Worm (Caenorhabditis elegans): ENCODE results near the gene daf-37.

daf-37 gene

DNA sequence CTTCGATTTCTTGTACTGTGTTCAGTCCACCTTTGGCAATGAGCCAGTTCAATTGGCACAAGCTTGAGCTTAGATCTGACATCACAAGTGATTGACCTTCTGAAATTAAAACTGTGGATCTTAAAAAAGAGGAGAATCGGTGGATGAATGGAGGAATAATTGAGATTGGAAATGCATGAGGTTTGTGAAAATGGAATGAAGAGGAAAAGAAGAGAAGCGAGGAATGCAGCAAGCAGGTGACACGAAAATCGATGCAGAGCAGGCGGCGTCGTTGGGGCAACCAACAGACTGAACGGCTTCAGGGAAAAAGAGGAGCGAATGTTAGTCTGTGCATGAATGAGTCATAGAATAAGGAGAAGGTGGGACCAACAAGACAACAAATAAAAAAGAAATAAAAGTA is 16.7 kb downstream of the daf-37 start, which contains the start of gene fkh-8:
Gene fkh-8, minus strand, starts transcription at position 101 of the 400 bp plus-strand sequence.
- TF ChIP-seq cnd-1 (tag; optimal IDR thresholded peaks at IDR 0.05) (no peak), unc-120 (tag; optimal IDR thresholded peaks at IDR 0.05; ENCODE audit: poor library complexity, severe bottlenecking) (no peak), lin-32 (GFP tag; optimal IDR thresholded peaks at IDR 0.05) (no peak), mep-1 (tag; optimal IDR thresholded peaks at IDR 0.05) (no peak), mab-5 (tag; optimal IDR thresholded peaks at IDR 0.05) (no peak), blmp-1 (tag; optimal IDR thresholded peaks at IDR 0.05) (no peak), hlh-1 (tag; optimal IDR thresholded peaks at IDR 0.05) (no peak), unc-39 (tag; optimal IDR thresholded peaks at IDR 0.05) (no peak), nhr-12 (tag; optimal IDR thresholded peaks at IDR 0.05) (no peak), sem-2 (GFP tag; optimal IDR thresholded peaks at IDR 0.05) (no peak), M03D4.4 (tag; optimal IDR thresholded peaks at IDR 0.05) (no peak), ham-2 (GFP tag; optimal IDR thresholded peaks at IDR 0.05) (no peak), mls-2 (tag; optimal IDR thresholded peaks at IDR 0.05) (no peak), elt-1 (tag; optimal IDR thresholded peaks at IDR 0.05; ENCODE audit: borderline replicate concordance, insufficient read depth) (no peak), ceh-83 (GFP tag; optimal IDR thresholded peaks at IDR 0.05) (no peak), lin-13 (tag; optimal IDR thresholded peaks at IDR 0.05) (no peak), drap-1 (GFP tag; optimal IDR thresholded peaks at IDR 0.05) (no peak), lsy-2 (tag; optimal IDR thresholded peaks at IDR 0.05) (no peak), snpc-4 (tag; optimal IDR thresholded peaks at IDR 0.05) (no peak)

DNA sequence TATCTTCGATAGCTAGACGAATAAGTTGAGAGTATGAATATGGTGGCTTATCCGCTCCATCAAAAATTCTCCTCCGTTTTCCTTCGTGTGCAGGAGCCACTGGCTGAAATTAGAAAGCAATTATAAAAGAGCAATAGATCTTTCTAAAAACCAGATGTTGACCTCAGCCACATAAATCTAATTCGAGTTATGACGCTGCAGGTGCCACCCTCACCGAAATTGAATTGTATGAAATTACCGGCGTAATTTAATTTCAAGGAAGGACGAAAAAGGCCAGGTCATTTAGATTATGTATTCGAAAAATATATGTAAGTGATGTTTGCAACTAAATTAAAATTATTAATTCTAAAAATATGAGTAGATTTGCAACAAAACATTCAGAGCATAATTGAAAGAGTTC is 17.2 kb downstream of the daf-37 start:
- TF ChIP-seq nhr-12 (tag; optimal IDR thresholded peaks at IDR 0.05) = no peak
- TF ChIP-seq ces-1 (GFP tag; optimal IDR thresholded peaks at IDR 0.05) = peak; percentile 95

DNA sequence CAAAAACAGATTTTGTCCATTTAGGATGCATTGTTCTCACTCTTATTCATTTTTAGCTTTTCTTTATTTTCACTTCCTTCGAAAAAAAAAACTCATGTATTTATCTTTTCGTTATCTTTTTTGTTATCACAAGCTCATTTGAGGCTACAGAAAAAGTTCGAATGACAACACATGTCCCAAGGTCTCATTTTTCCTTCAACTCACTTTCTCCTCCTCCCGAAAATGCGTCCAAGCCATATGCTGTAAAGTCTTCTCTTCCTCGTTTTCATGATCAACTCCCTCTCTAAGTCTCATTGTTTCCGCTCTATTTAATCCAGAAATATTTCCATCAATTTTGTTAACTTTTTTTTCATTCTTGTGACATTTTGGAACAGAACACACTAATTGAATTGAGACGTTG is 26.7 kb downstream of the daf-37 start:
- TF ChIP-seq mls-2 (tag; optimal IDR thresholded peaks at IDR 0.05) (no peak), cnd-1 (tag; optimal IDR thresholded peaks at IDR 0.05) (no peak), unc-120 (tag; optimal IDR thresholded peaks at IDR 0.05; ENCODE audit: poor library complexity, severe bottlenecking) (peak; percentile 56), ceh-43 (GFP tag; optimal IDR thresholded peaks at IDR 0.05) (no peak), hlh-1 (tag; optimal IDR thresholded peaks at IDR 0.05) (peak; percentile 62), snpc-4 (tag; optimal IDR thresholded peaks at IDR 0.05) (no peak), ces-1 (GFP tag; optimal IDR thresholded peaks at IDR 0.05) (peak; percentile 16), nhr-28 (tag; optimal IDR thresholded peaks at IDR 0.05) (no peak), ztf-11 (tag; optimal IDR thresholded peaks at IDR 0.05) (no peak), ceh-39 (tag; optimal IDR thresholded peaks at IDR 0.05) (no peak), nhr-76 (tag; optimal IDR thresholded peaks at IDR 0.05) (no peak), pha-4 (tag; optimal IDR thresholded peaks at IDR 0.05) (no peak), ceh-83 (GFP tag; optimal IDR thresholded peaks at IDR 0.05) (no peak), mep-1 (tag; optimal IDR thresholded peaks at IDR 0.05) (no peak), mab-5 (tag; optimal IDR thresholded peaks at IDR 0.05) (no peak)

- no peak for TF ChIP-seq lsy-2 (tag; optimal IDR thresholded peaks at IDR 0.05)
- TF ChIP-seq flh-1 (GFP tag; optimal IDR thresholded peaks at IDR 0.05) = no peak
- TF ChIP-seq snpc-4 (tag; optimal IDR thresholded peaks at IDR 0.05) = no peak
- no peak for TF ChIP-seq drap-1 (GFP tag; optimal IDR thresholded peaks at IDR 0.05)
- no peak for TF ChIP-seq ces-1 (GFP tag; optimal IDR thresholded peaks at IDR 0.05)
- no peak for TF ChIP-seq hlh-1 (tag; optimal IDR thresholded peaks at IDR 0.05)
- no peak for TF ChIP-seq unc-120 (tag; optimal IDR thresholded peaks at IDR 0.05; ENCODE audit: poor library complexity, severe bottlenecking)
- no peak for TF ChIP-seq mls-2 (tag; optimal IDR thresholded peaks at IDR 0.05)
- TF ChIP-seq blmp-1 (tag; optimal IDR thresholded peaks at IDR 0.05) = no peak
These were observed 27.5 kb downstream of the daf-37 start for ce11 chrII:6180552-6180951.

ce11 chrII:6179531-6179930 is 28.5 kb downstream of the daf-37 start, which contains the start of gene F40H3.1:
Gene F40H3.1 (plus strand): TSS chrII:6179831.
- TF ChIP-seq sptf-1 (tag; optimal IDR thresholded peaks at IDR 0.05) (no peak), M03D4.4 (tag; optimal IDR thresholded peaks at IDR 0.05) (no peak), unc-120 (tag; optimal IDR thresholded peaks at IDR 0.05; ENCODE audit: poor library complexity, severe bottlenecking) (no peak), cnd-1 (tag; optimal IDR thresholded peaks at IDR 0.05) (no peak), unc-39 (tag; optimal IDR thresholded peaks at IDR 0.05) (no peak), pha-4 (tag; optimal IDR thresholded peaks at IDR 0.05) (no peak)

ce11 chrII:6178743-6179129 is 29.3 kb downstream of the daf-37 start:
- no peak for TF ChIP-seq snpc-4 (tag; optimal IDR thresholded peaks at IDR 0.05)
- no peak for TF ChIP-seq unc-62 (GFP tag; optimal IDR thresholded peaks at IDR 0.05)
- TF ChIP-seq lsy-2 (tag; optimal IDR thresholded peaks at IDR 0.05) = no peak
- TF ChIP-seq drap-1 (GFP tag; optimal IDR thresholded peaks at IDR 0.05) = no peak
- TF ChIP-seq ces-1 (GFP tag; optimal IDR thresholded peaks at IDR 0.05) = no peak
- no peak for TF ChIP-seq mls-2 (tag; optimal IDR thresholded peaks at IDR 0.05)
- no peak for TF ChIP-seq ham-2 (GFP tag; optimal IDR thresholded peaks at IDR 0.05)
- TF ChIP-seq cnd-1 (tag; optimal IDR thresholded peaks at IDR 0.05) = no peak
- TF ChIP-seq unc-39 (tag; optimal IDR thresholded peaks at IDR 0.05) = no peak
- TF ChIP-seq ztf-11 (tag; optimal IDR thresholded peaks at IDR 0.05) = no peak
- TF ChIP-seq tbx-8 (GFP tag; optimal IDR thresholded peaks at IDR 0.05) = no peak
- no peak for TF ChIP-seq flh-1 (GFP tag; optimal IDR thresholded peaks at IDR 0.05)
- TF ChIP-seq elt-3 (tag; optimal IDR thresholded peaks at IDR 0.05) = no peak
- no peak for TF ChIP-seq mab-5 (tag; optimal IDR thresholded peaks at IDR 0.05)
- no peak for TF ChIP-seq pha-4 (tag; optimal IDR thresholded peaks at IDR 0.05)
- no peak for TF ChIP-seq nhr-12 (tag; optimal IDR thresholded peaks at IDR 0.05)
- TF ChIP-seq lin-13 (tag; optimal IDR thresholded peaks at IDR 0.05) = no peak
- TF ChIP-seq nhr-2 (tag; optimal IDR thresholded peaks at IDR 0.05) = no peak
- no peak for TF ChIP-seq sem-2 (GFP tag; optimal IDR thresholded peaks at IDR 0.05)
- TF ChIP-seq lin-32 (GFP tag; optimal IDR thresholded peaks at IDR 0.05) = no peak

Data from whole organism, mixed stage, embryonic.